Worm (Caenorhabditis elegans) whole organism, L4 larva: ENCODE measurements around the gene rpt-1.

ENCODE experiments used
- ceh-82 ChIP-seq: sonication (generic microtip); optimal IDR thresholded peaks from 2 replicates; lab custom pipeline; 2017; ENCODE audit warnings: missing biosample characterization, missing genetic modification characterization
- ces-1 ChIP-seq: fragments of 150-350 bp; sonication (generic microtip); optimal IDR thresholded peaks from 4 replicates; lab custom pipeline; 2014; ENCODE audit warnings: missing biosample characterization, missing genetic modification reagents, missing genetic modification characterization
- ctbp-1 ChIP-seq: fragments of 200-800 bp; sonication (Bioruptor generic); IDR thresholded peaks from 2 replicates; pipeline ENCODE4 v1.3.6; 2022; ENCODE audit warnings: missing genetic modification reagents, missing genetic modification characterization, missing compliant biosample characterization
- lin-15B ChIP-seq: fragments of 150-350 bp; sonication (generic microtip); optimal IDR thresholded peaks from 3 replicates; lab custom pipeline; 2014; ENCODE audit warnings: missing biosample characterization, missing genetic modification characterization
- mes-2 ChIP-seq: sonication (generic microtip); optimal IDR thresholded peaks from 2 replicates; lab custom pipeline; 2016; ENCODE audit warnings: missing genotype, mild to moderate bottlenecking, missing genetic modification characterization, missing compliant biosample characterization; ENCODE audit not compliant: poor library complexity, severe bottlenecking
- nhr-11 ChIP-seq: fragments of 150-350 bp; optimal IDR thresholded peaks from 2 replicates; lab custom pipeline; 2014; ENCODE audit warnings: missing biosample characterization, missing genetic modification characterization
- nhr-28 ChIP-seq: fragments of 150-350 bp; optimal IDR thresholded peaks from 2 replicates; lab custom pipeline; 2014; ENCODE audit warnings: missing biosample characterization, missing genetic modification characterization
- saeg-2 ChIP-seq: fragments of 200-800 bp; sonication (Bioruptor generic); IDR thresholded peaks from 2 replicates; pipeline ENCODE4 v1.3.6; 2022; ENCODE audit warnings: missing genetic modification reagents, missing genetic modification characterization, missing compliant biosample characterization

DNA sequence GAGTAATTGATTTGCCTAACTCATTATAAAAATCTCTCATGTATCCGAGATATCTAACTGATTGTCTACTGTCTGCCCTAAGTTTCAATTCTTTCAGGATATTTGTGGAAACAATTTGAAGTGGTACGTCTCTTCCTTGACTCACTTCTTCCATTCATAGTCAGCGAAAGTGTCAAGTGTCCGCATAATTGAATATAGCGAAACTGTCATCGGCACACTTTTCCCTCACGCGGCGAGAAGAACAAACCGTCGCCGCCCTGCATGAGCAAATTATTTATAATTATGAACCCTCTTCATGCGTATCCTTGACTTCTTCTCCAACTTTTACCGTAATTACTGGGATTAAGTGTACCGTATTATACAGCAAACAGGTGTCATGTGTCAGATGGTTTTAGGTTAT, 33.6 kb downstream of the rpt-1 start:
- TF ChIP-seq ceh-82 (tag; lab: Kevin White, UChicago) (no peak), saeg-2 (GFP tag; lab: Robert Waterston, UW) (no peak), ces-1 (GFP tag; lab: Kevin White, UChicago) (no peak), nhr-28 (tag; lab: Kevin White, UChicago) (no peak), ctbp-1 (GFP tag; lab: Robert Waterston, UW) (no peak), lin-15B (no peak), mes-2 (tag; lab: Kevin White, UChicago) (no peak), nhr-11 (tag; lab: Kevin White, UChicago) (no peak)
